Worm (Caenorhabditis elegans) whole organism, L4 larva: ENCODE results near the gene acs-18.

Source experiments
- F10B5.3 ChIP-seq: sonication (generic microtip); optimal IDR thresholded peaks from 2 replicates; lab custom pipeline; 2016; ENCODE audit warnings: mild to moderate bottlenecking, missing genetic modification characterization, missing compliant biosample characterization
- F26F4.8 ChIP-seq: fragments of 200-800 bp; sonication (Bioruptor generic); conservative IDR thresholded peaks from 2 replicates; pipeline ENCODE4 v1.3.6; 2022; ENCODE audit warnings: missing genetic modification characterization, missing compliant biosample characterization
- F37D6.2 ChIP-seq: sonication (generic microtip); optimal IDR thresholded peaks from 2 replicates; lab custom pipeline; 2016; ENCODE audit warnings: mild to moderate bottlenecking, missing genetic modification characterization, missing compliant biosample characterization
- T26A8.4 ChIP-seq: fragments of 200-800 bp; sonication (Bioruptor generic); IDR thresholded peaks from 2 replicates; pipeline ENCODE4 v1.3.6; 2022; ENCODE audit warnings: missing genetic modification characterization, missing compliant biosample characterization
- Y105C5A.15 ChIP-seq: fragments of 200-800 bp; sonication (Bioruptor generic); IDR thresholded peaks from 2 replicates; pipeline ENCODE4 v1.3.6; 2022; ENCODE audit warnings: missing genetic modification characterization, missing compliant biosample characterization
- Y5F2A.4 ChIP-seq: fragments of 200-800 bp; sonication (Bioruptor generic); optimal IDR thresholded peaks from 2 replicates; lab custom pipeline; 2018; ENCODE audit warnings: mild to moderate bottlenecking, missing genetic modification characterization, missing compliant biosample characterization
- aha-1 ChIP-seq: fragments of 150-350 bp; peaks from one replicate; lab custom pipeline; 2014; ENCODE audit warnings: missing biosample characterization, missing genetic modification characterization
- ceh-20 ChIP-seq: fragments of 200-800 bp; sonication (Bioruptor generic); IDR thresholded peaks from 2 replicates; pipeline ENCODE4 v1.3.6; 2022; ENCODE audit warnings: missing genetic modification reagents, missing genetic modification characterization, missing compliant biosample characterization
- ceh-32 ChIP-seq: sonication (generic microtip); optimal IDR thresholded peaks from 2 replicates; lab custom pipeline; 2016; ENCODE audit warnings: mild to moderate bottlenecking, missing genetic modification characterization, missing compliant biosample characterization; ENCODE audit not compliant: poor library complexity
- ceh-44 ChIP-seq: fragments of 200-800 bp; sonication (Bioruptor generic); IDR thresholded peaks from 2 replicates; pipeline ENCODE4 v1.3.6; 2022; ENCODE audit warnings: missing genetic modification reagents, missing genetic modification characterization, missing compliant biosample characterization
- ceh-62 ChIP-seq: sonication (generic microtip); optimal IDR thresholded peaks from 2 replicates; lab custom pipeline; 2017; ENCODE audit warnings: missing biosample characterization, missing genetic modification characterization
- ctbp-1 ChIP-seq: fragments of 200-800 bp; sonication (Bioruptor generic); IDR thresholded peaks from 2 replicates; pipeline ENCODE4 v1.3.6; 2022; ENCODE audit warnings: missing genetic modification reagents, missing genetic modification characterization, missing compliant biosample characterization
- daf-12 ChIP-seq: fragments of 150-350 bp; optimal IDR thresholded peaks from 2 replicates; lab custom pipeline; 2014; ENCODE audit warnings: missing biosample characterization, missing genetic modification reagents, missing genetic modification characterization
- daf-16 ChIP-seq, 3 experiments: sonication (generic microtip); optimal IDR thresholded peaks; 2 replicates each; lab custom pipeline; 2016 to 2017; ENCODE audit warnings: missing genetic modification characterization in 3 of 3, missing genetic modification reagents in 3 of 3, mild to moderate bottlenecking in 2 of 3, missing compliant biosample characterization in 2 of 3, missing biosample characterization in 1 of 3, moderate library complexity in 1 of 3
- dmd-6 ChIP-seq: fragments of 200-800 bp; sonication (Bioruptor generic); IDR thresholded peaks from 2 replicates; pipeline ENCODE4 v1.3.6; 2022; ENCODE audit warnings: missing genetic modification reagents, missing genetic modification characterization, missing compliant biosample characterization
- dpl-1 ChIP-seq: fragments of 150-350 bp; optimal IDR thresholded peaks from 2 replicates; lab custom pipeline; 2014; ENCODE audit warnings: missing biosample characterization, missing genetic modification reagents, missing genetic modification characterization
- egl-43 ChIP-seq: fragments of 200-800 bp; sonication (Bioruptor generic); IDR thresholded peaks from 2 replicates; pipeline ENCODE4 v1.3.6; 2022; ENCODE audit warnings: missing genetic modification reagents, missing genetic modification characterization, missing compliant biosample characterization
- fkh-10 ChIP-seq: fragments of 150-350 bp; optimal IDR thresholded peaks from 2 replicates; lab custom pipeline; 2014; ENCODE audit warnings: missing biosample characterization, missing genetic modification reagents, missing genetic modification characterization
- hif-1 ChIP-seq, 2 experiments: sonication (generic microtip); optimal IDR thresholded peaks; 2 replicates each; lab custom pipeline; 2016 to 2017; ENCODE audit warnings: missing compliant biosample characterization in 2 of 2, missing genetic modification characterization in 2 of 2, missing genetic modification reagents in 2 of 2, missing genotype in 2 of 2, mild to moderate bottlenecking in 1 of 2
- hlh-30 ChIP-seq: sonication (generic microtip); optimal IDR thresholded peaks from 2 replicates; lab custom pipeline; 2017; ENCODE audit warnings: antibody characterized with exemption, mild to moderate bottlenecking, missing genetic modification characterization, missing compliant biosample characterization; ENCODE audit not compliant: insufficient read depth
- hmg-1.1 ChIP-seq: fragments of 200-800 bp; sonication (Bioruptor generic); IDR thresholded peaks from 2 replicates; pipeline ENCODE4 v1.3.6; 2022; ENCODE audit warnings: missing genetic modification reagents, missing genetic modification characterization, missing compliant biosample characterization
- lin-13 ChIP-seq: fragments of 150-350 bp; optimal IDR thresholded peaks from 2 replicates; lab custom pipeline; 2014; ENCODE audit warnings: missing biosample characterization, missing genetic modification reagents, missing genetic modification characterization
- lin-29 ChIP-seq: fragments of 200-800 bp; sonication (Bioruptor generic); IDR thresholded peaks from 2 replicates; pipeline ENCODE4 v1.3.6; 2022; ENCODE audit warnings: missing genetic modification reagents, missing genetic modification characterization, missing compliant biosample characterization
- lin-39 ChIP-seq: fragments of 150-350 bp; optimal IDR thresholded peaks from 2 replicates; lab custom pipeline; 2014; ENCODE audit warnings: missing biosample characterization, missing genetic modification reagents, missing genetic modification characterization
- mxl-3 ChIP-seq: fragments of 200-800 bp; sonication (Bioruptor generic); optimal IDR thresholded peaks from 2 replicates; lab custom pipeline; 2018; ENCODE audit warnings: mild to moderate bottlenecking, missing genetic modification characterization, missing compliant biosample characterization
- nhr-10 ChIP-seq: fragments of 150-350 bp; optimal IDR thresholded peaks from 2 replicates; lab custom pipeline; 2014; ENCODE audit warnings: missing biosample characterization, missing genetic modification characterization
- nhr-11 ChIP-seq: fragments of 150-350 bp; optimal IDR thresholded peaks from 2 replicates; lab custom pipeline; 2014; ENCODE audit warnings: missing biosample characterization, missing genetic modification characterization
- pha-4 ChIP-seq, 2 experiments: fragments of 150-350 bp in 1 of 2; fragments of 200-800 bp in 1 of 2; sonication (Bioruptor generic) in 1 of 2; IDR thresholded peaks in 1 of 2; optimal IDR thresholded peaks in 1 of 2; 2 replicates each; pipeline versions ENCODE4 v1.3.6 to Lab custom; 2014 to 2022; ENCODE audit warnings: missing genetic modification characterization in 2 of 2, missing genetic modification reagents in 2 of 2, missing biosample characterization in 1 of 2, missing compliant biosample characterization in 1 of 2
- php-3 ChIP-seq: fragments of 200-800 bp; sonication (Bioruptor generic); IDR thresholded peaks from 2 replicates; pipeline ENCODE4 v1.3.6; 2022; ENCODE audit warnings: missing genetic modification reagents, missing genetic modification characterization, missing compliant biosample characterization
- rbr-2 ChIP-seq: sonication (generic microtip); optimal IDR thresholded peaks from 2 replicates; lab custom pipeline; 2016; ENCODE audit warnings: missing genotype, missing genetic modification characterization, missing compliant biosample characterization
- set-16 ChIP-seq: fragments of 200-800 bp; sonication (Bioruptor generic); IDR thresholded peaks from 2 replicates; pipeline ENCODE4 v1.3.6; 2022; ENCODE audit warnings: missing genetic modification reagents, missing genetic modification characterization, missing compliant biosample characterization
- snpc-1.2 ChIP-seq: fragments of 200-800 bp; sonication (Bioruptor generic); IDR thresholded peaks from 2 replicates; pipeline ENCODE4 v1.3.6; 2022; ENCODE audit warnings: missing genetic modification reagents, missing genetic modification characterization, missing compliant biosample characterization
- unc-62 ChIP-seq, 3 experiments: fragments of 150-350 bp in 1 of 3; sonication (generic microtip); optimal IDR thresholded peaks in 2 of 3; peaks in 1 of 3; 1 replicate in 1 of 3; 2 replicates in 2 of 3; lab custom pipeline; 2014 to 2017; ENCODE audit warnings: missing biosample characterization in 3 of 3, missing genetic modification characterization in 3 of 3, missing genetic modification reagents in 3 of 3, missing genotype in 1 of 3

acs-18 gene

ce11 chrIV:10341618-10342360, 28.3 kb upstream of the acs-18 start:
- TF ChIP-seq hlh-30, result peak; percentile 33
- peak; percentile 1 for TF ChIP-seq F10B5.3 (tag; lab: Kevin White, UChicago)
- 0 out of 2 replicates have a peak, but pooled peaks have one; percentile 17 for TF ChIP-seq egl-43
- no peak for TF ChIP-seq Y105C5A.15 (GFP tag; lab: Robert Waterston, UW)
- TF ChIP-seq ceh-20 (GFP tag; lab: Robert Waterston, UW), result 0 out of 2 replicates have a peak, but pooled peaks have one; percentile 53
- no peak for TF ChIP-seq nhr-11 (tag; lab: Kevin White, UChicago)
- no peak for TF ChIP-seq T26A8.4
- TF ChIP-seq ceh-62, result no peak
- no peak for TF ChIP-seq F26F4.8 (GFP tag; lab: Robert Waterston, UW)
- peak; percentile 1 for TF ChIP-seq ceh-32 (tag; lab: Kevin White, UChicago)
- peak; percentile 99 for TF ChIP-seq aha-1
- TF ChIP-seq dmd-6 (GFP tag; lab: Robert Waterston, UW), result no peak
- TF ChIP-seq daf-12 (tag; lab: Kevin White, UChicago), result no peak
- no peak for TF ChIP-seq php-3 (GFP tag; lab: Robert Waterston, UW)
- TF ChIP-seq dpl-1, result no peak
- no peak for TF ChIP-seq daf-16 (GFP tag; optimal IDR thresholded peaks at IDR 0.05; lab: Kevin White, UChicago)
- no peak for TF ChIP-seq daf-16 (tag; optimal IDR thresholded peaks at IDR 0.05; lab: Kevin White, UChicago)
- TF ChIP-seq ctbp-1, result peak; percentile 62; the same call in 1 of the 2 replicates
- TF ChIP-seq unc-62 (GFP tag; optimal IDR thresholded peaks at IDR 0.05 in 1 of 2; lab: Kevin White, UChicago), result peak in 1 of 2 experiments; percentile 73
- TF ChIP-seq unc-62 (tag; optimal IDR thresholded peaks at IDR 0.05; lab: Kevin White, UChicago), result no peak
- peak; percentile 35 for TF ChIP-seq fkh-10 (GFP tag; lab: Kevin White, UChicago)
- no peak for TF ChIP-seq mxl-3 (GFP tag; lab: Kevin White, UChicago)
- TF ChIP-seq lin-13, result no peak
- TF ChIP-seq set-16, result peak; percentile 48
- TF ChIP-seq rbr-2 (tag; lab: Kevin White, UChicago), result peak; percentile 55
- peak; percentile 7; the same call in 1 of the 2 replicates for TF ChIP-seq pha-4 (GFP tag; IDR thresholded peaks at IDR 0.05; lab: Robert Waterston, UW)
- no peak for TF ChIP-seq pha-4 (tag; optimal IDR thresholded peaks at IDR 0.05; lab: Kevin White, UChicago)
- TF ChIP-seq hif-1 (tag; optimal IDR thresholded peaks at IDR 0.05; lab: Kevin White, UChicago), result no peak
- TF ChIP-seq Y5F2A.4 (GFP tag; lab: Kevin White, UChicago), result no peak
- peak; percentile 1 for TF ChIP-seq F37D6.2 (tag; lab: Kevin White, UChicago)
- TF ChIP-seq snpc-1.2 (GFP tag; lab: Robert Waterston, UW), result no peak
- peak; percentile 36; the same call in 1 of the 2 replicates for TF ChIP-seq hmg-1.1 (GFP tag; lab: Robert Waterston, UW)
- TF ChIP-seq lin-29 (GFP tag; lab: Robert Waterston, UW), result no peak
- TF ChIP-seq, all 104 proteins: peak for 14

- TF ChIP-seq nhr-10 (no peak), nhr-11 (tag; lab: Kevin White, UChicago) (peak; percentile 9), daf-16 (GFP tag; optimal IDR thresholded peaks at IDR 0.05; lab: Kevin White, UChicago) (no peak), daf-16 (tag; optimal IDR thresholded peaks at IDR 0.05; lab: Kevin White, UChicago) (no peak)
Observed at ce11 chrIV:10339701-10340100, 26.2 kb upstream of the acs-18 start.

- TF ChIP-seq ceh-32 (tag; lab: Kevin White, UChicago) (no peak), php-3 (GFP tag; lab: Robert Waterston, UW) (no peak), lin-39 (tag; lab: Kevin White, UChicago) (no peak), aha-1 (peak; percentile 92), ceh-44 (GFP tag; lab: Robert Waterston, UW) (no peak)
Observed at ce11 chrIV:10337286-10337685, 23.8 kb upstream of the acs-18 start.
